Worm (Caenorhabditis elegans): ENCODE measurements around the gene C14C10.2.

- TF ChIP-seq ama-1 (optimal IDR thresholded peaks at IDR 0.05) (no peak), madf-2 (tag; optimal IDR thresholded peaks at IDR 0.05) (no peak), hlh-30 (tag; optimal IDR thresholded peaks at IDR 0.05; ENCODE audit: insufficient read depth) (no peak), elt-4 (tag; optimal IDR thresholded peaks at IDR 0.05) (no peak), ref-2 (tag; optimal IDR thresholded peaks at IDR 0.05) (no peak), unc-55 (GFP tag; optimal IDR thresholded peaks at IDR 0.05) (no peak)
Measured at ce11 chrV:12550755-12551154, 41.5 kb downstream of the C14C10.2 start.
